Fruit fly (Drosophila melanogaster): ENCODE measurements around the gene Sarm.

Sarm gene

dm6 chr3L:8080790-8081189, 17.1 kb downstream of the Sarm start:
- TF ChIP-seq ttk (optimal IDR thresholded peaks at IDR 0.05) (no peak), insv (optimal IDR thresholded peaks at IDR 0.05) (no peak), h (optimal IDR thresholded peaks at IDR 0.05) (no peak), Myc (optimal IDR thresholded peaks at IDR 0.05) (no peak), psq (optimal IDR thresholded peaks at IDR 0.05) (no peak), Sin3A (optimal IDR thresholded peaks at IDR 0.05) (no peak)

dm6 chr3L:8081822-8082221, 18.1 kb downstream of the Sarm start:
- no peak for TF ChIP-seq Sin3A (optimal IDR thresholded peaks at IDR 0.05)
- TF ChIP-seq h (optimal IDR thresholded peaks at IDR 0.05), result no peak
- TF ChIP-seq ttk (optimal IDR thresholded peaks at IDR 0.05), result no peak
- no peak for TF ChIP-seq psq (optimal IDR thresholded peaks at IDR 0.05)
- TF ChIP-seq Myc (optimal IDR thresholded peaks at IDR 0.05), result no peak
- no peak for TF ChIP-seq insv (optimal IDR thresholded peaks at IDR 0.05)

DNA sequence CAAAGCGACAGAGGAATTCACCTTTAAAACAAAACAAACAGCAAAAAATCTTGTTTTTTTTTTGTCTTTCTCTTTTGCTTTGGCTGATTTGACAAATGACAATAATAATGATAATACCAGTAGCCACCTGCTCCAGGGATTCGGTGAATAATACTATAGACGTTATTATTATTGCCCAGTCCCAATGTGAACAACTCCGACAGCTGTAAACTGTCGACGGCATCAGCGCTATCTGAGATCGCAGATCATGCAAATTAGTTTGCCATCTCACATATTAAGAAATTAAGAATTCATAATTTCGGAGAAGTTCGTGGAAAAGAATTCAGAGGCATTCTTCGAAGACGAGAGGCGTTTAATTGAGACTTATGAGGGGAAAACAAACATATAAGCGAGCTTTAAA, 22.5 kb downstream of the Sarm start:
- TF ChIP-seq Sin3A (optimal IDR thresholded peaks at IDR 0.05) (no peak), Myc (optimal IDR thresholded peaks at IDR 0.05) (no peak), insv (optimal IDR thresholded peaks at IDR 0.05) (no peak)

dm6 chr3L:8091650-8092068, 28.0 kb downstream of the Sarm start, which contains the start of gene CG7565:
TSS of gene CG7565 (minus strand) at chr3L:8091786.
- TF ChIP-seq Myc (optimal IDR thresholded peaks at IDR 0.05) (no peak), psq (optimal IDR thresholded peaks at IDR 0.05) (no peak), h (optimal IDR thresholded peaks at IDR 0.05) (no peak), insv (optimal IDR thresholded peaks at IDR 0.05) (no peak), ttk (optimal IDR thresholded peaks at IDR 0.05) (no peak), Sin3A (optimal IDR thresholded peaks at IDR 0.05) (no peak)

DNA sequence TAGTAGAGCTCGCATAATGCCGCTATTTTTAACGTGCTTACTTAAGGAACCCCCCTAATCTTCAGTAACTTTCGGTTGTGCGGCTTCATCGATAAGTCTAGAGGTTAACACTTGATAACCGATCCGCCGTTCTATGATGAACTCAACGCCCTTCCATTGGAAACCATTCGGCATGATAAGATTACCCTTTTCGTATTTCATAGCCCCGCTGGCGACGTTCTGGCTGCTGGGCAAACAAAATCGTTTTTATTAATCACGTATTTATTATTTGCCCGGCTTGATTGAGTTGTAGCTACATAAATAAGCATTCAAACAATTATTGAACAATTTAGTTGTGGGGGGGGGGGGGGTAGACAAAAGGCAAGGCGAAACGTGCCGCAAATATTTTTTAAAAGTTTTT, 29.9 kb downstream of the Sarm start:
- TF ChIP-seq ttk (optimal IDR thresholded peaks at IDR 0.05) (no peak), insv (optimal IDR thresholded peaks at IDR 0.05) (no peak), h (optimal IDR thresholded peaks at IDR 0.05) (no peak), psq (optimal IDR thresholded peaks at IDR 0.05) (no peak), Sin3A (optimal IDR thresholded peaks at IDR 0.05) (no peak), Myc (optimal IDR thresholded peaks at IDR 0.05) (no peak)

dm6 chr3L:8094652-8095129, 31.0 kb downstream of the Sarm start:
- no peak for TF ChIP-seq ttk (optimal IDR thresholded peaks at IDR 0.05)
- no peak for TF ChIP-seq h (optimal IDR thresholded peaks at IDR 0.05)
- TF ChIP-seq insv (optimal IDR thresholded peaks at IDR 0.05), result no peak
- TF ChIP-seq psq (optimal IDR thresholded peaks at IDR 0.05), result no peak
- TF ChIP-seq Myc (optimal IDR thresholded peaks at IDR 0.05), result no peak
- no peak for TF ChIP-seq Sin3A (optimal IDR thresholded peaks at IDR 0.05)

dm6 chr3L:8096106-8096558, 32.5 kb downstream of the Sarm start:
- no peak for TF ChIP-seq h (optimal IDR thresholded peaks at IDR 0.05)
- TF ChIP-seq Myc (optimal IDR thresholded peaks at IDR 0.05), result no peak
- no peak for TF ChIP-seq psq (optimal IDR thresholded peaks at IDR 0.05)
- no peak for TF ChIP-seq insv (optimal IDR thresholded peaks at IDR 0.05)
- no peak for TF ChIP-seq Sin3A (optimal IDR thresholded peaks at IDR 0.05)
- TF ChIP-seq ttk (optimal IDR thresholded peaks at IDR 0.05), result no peak

DNA sequence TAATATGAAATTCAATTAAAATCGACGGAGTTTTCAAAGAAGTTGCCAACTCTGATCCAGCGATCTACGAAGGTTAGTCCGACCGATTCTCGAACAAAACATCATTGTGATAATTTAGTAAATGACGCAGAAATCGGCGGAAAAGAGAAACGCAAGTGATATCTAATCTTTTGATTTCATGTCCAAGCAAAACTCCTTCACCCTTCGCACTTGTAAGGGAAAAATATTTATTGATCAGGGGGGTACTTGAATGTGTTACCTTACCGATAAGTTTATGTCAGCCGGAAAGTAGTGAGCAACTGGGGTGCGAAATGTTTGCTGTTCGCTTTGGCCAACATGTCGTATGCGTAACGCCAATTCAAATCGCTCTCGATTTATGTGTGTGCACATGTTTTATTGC, 33.4 kb downstream of the Sarm start:
- TF ChIP-seq psq (optimal IDR thresholded peaks at IDR 0.05), result no peak
- no peak for TF ChIP-seq Myc (optimal IDR thresholded peaks at IDR 0.05)

dm6 chr3L:8108201-8108600, 44.5 kb downstream of the Sarm start:
- no peak for TF ChIP-seq insv (optimal IDR thresholded peaks at IDR 0.05)
- TF ChIP-seq psq (optimal IDR thresholded peaks at IDR 0.05), result no peak
- no peak for TF ChIP-seq ttk (optimal IDR thresholded peaks at IDR 0.05)
- no peak for TF ChIP-seq Myc (optimal IDR thresholded peaks at IDR 0.05)
- TF ChIP-seq h (optimal IDR thresholded peaks at IDR 0.05), result no peak
- no peak for TF ChIP-seq Sin3A (optimal IDR thresholded peaks at IDR 0.05)

DNA sequence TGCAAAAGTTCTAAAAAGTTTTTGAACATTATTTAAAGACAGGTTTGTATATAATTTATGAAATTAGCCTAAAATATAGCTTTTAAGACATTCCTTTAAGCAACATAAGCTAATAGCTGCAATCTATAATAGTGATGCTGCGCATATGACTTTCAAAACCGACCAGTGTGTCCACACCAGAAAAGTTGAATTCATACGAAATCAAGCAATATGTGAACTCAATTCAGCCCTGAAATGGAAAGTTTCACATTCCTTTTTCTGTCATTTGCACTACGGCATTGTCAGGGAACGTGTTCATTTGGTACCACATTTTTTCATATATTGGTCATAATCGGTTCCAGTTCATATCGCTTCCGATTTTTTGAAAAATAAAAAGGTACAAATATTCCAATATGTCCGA, 45.2 kb downstream of the Sarm start, which contains the start of gene fan:
Gene fan, plus strand, starts transcription at position 247 of the 400 bp plus-strand sequence.
- TF ChIP-seq insv (optimal IDR thresholded peaks at IDR 0.05), result no peak
- TF ChIP-seq psq (optimal IDR thresholded peaks at IDR 0.05), result no peak
- no peak for TF ChIP-seq Myc (optimal IDR thresholded peaks at IDR 0.05)
- no peak for TF ChIP-seq Sin3A (optimal IDR thresholded peaks at IDR 0.05)
- TF ChIP-seq ttk (optimal IDR thresholded peaks at IDR 0.05), result no peak
- no peak for TF ChIP-seq h (optimal IDR thresholded peaks at IDR 0.05)

- TF ChIP-seq ttk (optimal IDR thresholded peaks at IDR 0.05) (no peak), insv (optimal IDR thresholded peaks at IDR 0.05) (no peak)
These were observed 46.5 kb downstream of the Sarm start, which contains the start of gene Nulp1 for dm6 chr3L:8110171-8110570. TSS of gene Nulp1 (plus strand) at chr3L:8110368.

DNA sequence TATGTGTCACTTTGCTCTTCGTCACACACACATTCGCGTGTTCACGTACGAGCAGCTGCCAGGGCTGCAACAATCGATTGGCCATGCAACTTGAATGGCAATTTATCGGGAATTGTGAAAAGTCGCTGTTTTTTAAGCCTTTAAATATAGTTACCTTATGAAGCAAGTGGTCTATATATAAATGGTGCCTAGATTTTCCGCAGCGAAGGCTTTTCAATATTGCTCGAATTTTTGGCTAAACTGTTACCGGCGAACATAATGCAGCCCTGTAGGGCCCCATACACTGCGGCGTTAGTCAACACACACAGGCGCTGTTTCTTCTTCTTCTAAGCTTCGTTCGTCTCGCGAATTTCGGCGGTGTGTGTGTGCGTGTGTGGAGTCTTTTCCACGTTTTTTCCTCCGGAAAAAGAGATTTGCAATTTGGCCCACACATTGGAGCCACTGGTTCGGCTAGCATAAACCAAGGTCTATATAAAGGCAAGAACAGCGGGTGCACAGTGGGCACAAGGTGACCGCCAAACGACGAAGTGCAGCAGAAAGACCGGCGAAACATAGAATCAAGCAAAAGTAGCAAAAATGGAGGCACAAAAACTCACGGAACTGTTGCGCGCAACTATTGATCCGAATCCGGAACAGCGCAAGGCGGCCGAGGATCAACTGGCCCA, 52.3 kb downstream of the Sarm start, which contains the start of the genes Arp3 and msk:
Gene Arp3, minus strand, starts transcription at position 39 of the 665 bp plus-strand sequence.
Gene msk, plus strand, starts transcription at position 316 of the 665 bp plus-strand sequence.
- TF ChIP-seq insv (optimal IDR thresholded peaks at IDR 0.05) (no peak), h (optimal IDR thresholded peaks at IDR 0.05) (no peak)

dm6 chr3L:8116809-8117208, 53.1 kb downstream of the Sarm start:
- no peak for TF ChIP-seq psq (optimal IDR thresholded peaks at IDR 0.05)
- no peak for TF ChIP-seq Sin3A (optimal IDR thresholded peaks at IDR 0.05)
- no peak for TF ChIP-seq insv (optimal IDR thresholded peaks at IDR 0.05)
